Worm (Caenorhabditis elegans) whole organism, late embryonic: ENCODE results near the gene lam-2.

Source experiments
- ets-4 ChIP-seq: sonication (generic microtip); optimal IDR thresholded peaks from 2 replicates; lab custom pipeline; 2016; ENCODE audit warnings: missing genetic modification characterization, missing compliant biosample characterization
- eyg-1 ChIP-seq: sonication (generic microtip); optimal IDR thresholded peaks from 2 replicates; lab custom pipeline; 2016; ENCODE audit warnings: missing genotype, missing genetic modification characterization, missing compliant biosample characterization
- hlh-8 ChIP-seq: sonication (generic microtip); optimal IDR thresholded peaks from 2 replicates; lab custom pipeline; 2016; ENCODE audit warnings: missing genotype, missing genetic modification characterization, missing compliant biosample characterization
- lin-11 ChIP-seq: fragments of 200-800 bp; sonication (Bioruptor generic); optimal IDR thresholded peaks from 2 replicates; lab custom pipeline; 2018; ENCODE audit warnings: mild to moderate bottlenecking, missing genetic modification characterization, missing compliant biosample characterization
- nfya-1 ChIP-seq: sonication (generic microtip); optimal IDR thresholded peaks from 2 replicates; lab custom pipeline; 2017; ENCODE audit warnings: missing genetic modification characterization, mild to moderate bottlenecking, missing compliant biosample characterization, antibody characterized with exemption, moderate library complexity
- nhr-232 ChIP-seq: sonication (generic microtip); optimal IDR thresholded peaks from 2 replicates; lab custom pipeline; 2016; ENCODE audit warnings: missing genetic modification characterization, missing compliant biosample characterization
- unc-86 ChIP-seq: sonication (generic microtip); optimal IDR thresholded peaks from 2 replicates; lab custom pipeline; 2016; ENCODE audit warnings: missing genetic modification characterization, missing compliant biosample characterization
- zip-5 ChIP-seq: sonication (generic microtip); optimal IDR thresholded peaks from 2 replicates; lab custom pipeline; 2016; ENCODE audit warnings: missing genetic modification characterization, missing compliant biosample characterization

ce11 chrX:7106103-7106502 lies 44.9 kb downstream of the lam-2 start, which contains the start of gene C36B7.2:
- TF ChIP-seq ets-4 (tag; lab: Kevin White, UChicago) (no peak), unc-86 (tag; lab: Kevin White, UChicago) (no peak), eyg-1 (tag; lab: Kevin White, UChicago) (no peak), nfya-1 (no peak), lin-11 (tag; lab: Kevin White, UChicago) (no peak), hlh-8 (tag; lab: Kevin White, UChicago) (no peak), zip-5 (tag; lab: Kevin White, UChicago) (no peak), nhr-232 (no peak)
